Fruit fly (Drosophila melanogaster): ENCODE data around the gene mdy.

mdy gene

DNA sequence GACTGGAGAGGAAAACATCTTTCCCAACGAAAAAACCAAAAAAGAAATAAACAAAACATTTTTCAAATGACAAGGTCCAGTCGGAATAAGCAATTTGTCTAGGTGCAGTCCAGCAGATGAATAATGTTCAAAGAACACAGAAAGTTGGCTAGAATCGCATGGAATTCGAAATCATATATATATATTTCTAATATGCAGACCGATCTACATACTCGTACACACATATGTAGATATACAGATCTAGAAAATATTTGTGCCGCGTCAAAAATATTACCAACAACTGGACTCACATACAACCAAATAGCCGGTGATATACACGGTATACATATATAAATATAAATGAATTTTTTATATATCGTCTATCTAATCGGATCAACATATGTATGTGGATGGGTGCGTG is 23.2 kb downstream of the mdy start:
- TF ChIP-seq usp (GFP tag; optimal IDR thresholded peaks at IDR 0.05) (no peak), GATAd (GFP tag; optimal IDR thresholded peaks at IDR 0.05) (no peak), dmrt93B (GFP tag; optimal IDR thresholded peaks at IDR 0.05) (no peak), h (GFP tag; optimal IDR thresholded peaks at IDR 0.05) (no peak), br (GFP tag; optimal IDR thresholded peaks at IDR 0.05) (no peak), Mio (GFP tag; optimal IDR thresholded peaks at IDR 0.05) (no peak), Rel (GFP tag; optimal IDR thresholded peaks at IDR 0.05) (no peak), Rel (tag; optimal IDR thresholded peaks at IDR 0.05) (no peak), brk (GFP tag; optimal IDR thresholded peaks at IDR 0.05) (no peak), fru (GFP tag; optimal IDR thresholded peaks at IDR 0.05) (no peak), lola (GFP tag; optimal IDR thresholded peaks at IDR 0.05) (no peak), CG32264 (GFP tag; optimal IDR thresholded peaks at IDR 0.05) (no peak), Hr78 (GFP tag; optimal IDR thresholded peaks at IDR 0.05) (no peak), ey (GFP tag; optimal IDR thresholded peaks at IDR 0.05) (no peak), psq (GFP tag; optimal IDR thresholded peaks at IDR 0.05) (no peak), Hr83 (GFP tag; optimal IDR thresholded peaks at IDR 0.05; ENCODE audit: poor library complexity, severe bottlenecking) (no peak), Sp1 (GFP tag; optimal IDR thresholded peaks at IDR 0.05) (no peak), Dfd (GFP tag; optimal IDR thresholded peaks at IDR 0.05) (no peak), OdsH (GFP tag; optimal IDR thresholded peaks at IDR 0.05) (no peak)

DNA sequence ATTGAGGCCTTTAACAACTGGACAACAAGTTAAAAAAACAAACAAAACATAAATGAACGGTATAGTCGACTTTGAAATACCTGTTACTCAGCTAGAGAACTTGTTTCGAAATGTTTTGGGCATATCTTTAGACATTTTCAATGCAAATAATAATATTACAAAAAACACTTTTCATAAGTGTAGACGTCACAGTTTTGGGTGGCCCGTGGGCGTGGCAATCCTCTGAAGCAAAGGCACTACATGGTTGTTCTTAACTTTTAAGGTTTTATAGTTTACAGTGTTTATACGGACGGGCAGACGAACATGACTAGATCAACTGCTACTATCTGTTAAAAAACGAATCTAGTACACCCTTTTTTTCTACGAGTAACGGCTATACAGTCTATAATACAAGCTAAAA is 26.0 kb downstream of the mdy start:
- TF ChIP-seq sv (GFP tag; optimal IDR thresholded peaks at IDR 0.05) (no peak), Hnf4 (GFP tag; optimal IDR thresholded peaks at IDR 0.05) (no peak), brk (GFP tag; optimal IDR thresholded peaks at IDR 0.05) (no peak), woc (GFP tag; optimal IDR thresholded peaks at IDR 0.05) (peak; percentile 47), Jra (GFP tag; optimal IDR thresholded peaks at IDR 0.05) (no peak), fru (GFP tag; optimal IDR thresholded peaks at IDR 0.05) (peak; percentile 27), Vsx2 (GFP tag; optimal IDR thresholded peaks at IDR 0.05; ENCODE audit: partially characterized antibody) (no peak), br (GFP tag; optimal IDR thresholded peaks at IDR 0.05) (no peak), dsf (GFP tag; optimal IDR thresholded peaks at IDR 0.05; ENCODE audit: borderline replicate concordance) (no peak), foxo (GFP tag; optimal IDR thresholded peaks at IDR 0.05) (no peak), sage (GFP tag; optimal IDR thresholded peaks at IDR 0.05) (no peak), Hr83 (GFP tag; optimal IDR thresholded peaks at IDR 0.05; ENCODE audit: poor library complexity, severe bottlenecking) (no peak), OdsH (GFP tag; optimal IDR thresholded peaks at IDR 0.05) (peak; percentile 45), Rel (GFP tag; optimal IDR thresholded peaks at IDR 0.05) (no peak), Rel (tag; optimal IDR thresholded peaks at IDR 0.05) (no peak)

DNA sequence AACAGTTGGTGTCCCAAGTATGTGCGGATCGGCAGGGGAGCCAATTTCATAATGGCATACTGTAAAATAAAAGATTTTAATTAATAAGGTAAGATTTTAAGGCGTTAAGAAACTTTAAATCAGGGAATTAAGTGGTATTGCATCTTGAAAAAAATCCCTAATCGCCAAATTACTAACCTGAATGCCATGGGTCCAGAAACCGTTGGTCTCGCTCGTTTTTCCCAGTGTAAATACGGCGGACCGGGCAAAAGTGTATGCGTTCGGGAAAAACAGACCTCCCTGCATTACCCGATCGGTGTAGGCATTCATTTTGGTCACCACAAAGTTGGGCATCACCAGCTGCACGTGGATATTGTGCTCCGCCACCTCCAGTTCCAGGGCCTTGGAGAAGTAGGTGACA is 26.9 kb downstream of the mdy start:
- no peak for TF ChIP-seq pan (optimal IDR thresholded peaks at IDR 0.05)
- no peak for TF ChIP-seq Vsx2 (GFP tag; optimal IDR thresholded peaks at IDR 0.05; ENCODE audit: partially characterized antibody)
- TF ChIP-seq Hr78 (GFP tag; optimal IDR thresholded peaks at IDR 0.05): no peak
- TF ChIP-seq fru (GFP tag; optimal IDR thresholded peaks at IDR 0.05): peak; percentile 20
- peak; percentile 13 for TF ChIP-seq h (GFP tag; optimal IDR thresholded peaks at IDR 0.05)
- TF ChIP-seq foxo (GFP tag; optimal IDR thresholded peaks at IDR 0.05): peak in 1 of 2 experiments; percentile 6
- TF ChIP-seq Rel (GFP tag; optimal IDR thresholded peaks at IDR 0.05): no peak
- TF ChIP-seq Rel (tag; optimal IDR thresholded peaks at IDR 0.05): no peak
- no peak for TF ChIP-seq sage (GFP tag; optimal IDR thresholded peaks at IDR 0.05)
- TF ChIP-seq tai (GFP tag; optimal IDR thresholded peaks at IDR 0.05): no peak
- no peak for TF ChIP-seq dsf (GFP tag; optimal IDR thresholded peaks at IDR 0.05; ENCODE audit: borderline replicate concordance)
- TF ChIP-seq Sp1 (GFP tag; optimal IDR thresholded peaks at IDR 0.05): no peak

DNA sequence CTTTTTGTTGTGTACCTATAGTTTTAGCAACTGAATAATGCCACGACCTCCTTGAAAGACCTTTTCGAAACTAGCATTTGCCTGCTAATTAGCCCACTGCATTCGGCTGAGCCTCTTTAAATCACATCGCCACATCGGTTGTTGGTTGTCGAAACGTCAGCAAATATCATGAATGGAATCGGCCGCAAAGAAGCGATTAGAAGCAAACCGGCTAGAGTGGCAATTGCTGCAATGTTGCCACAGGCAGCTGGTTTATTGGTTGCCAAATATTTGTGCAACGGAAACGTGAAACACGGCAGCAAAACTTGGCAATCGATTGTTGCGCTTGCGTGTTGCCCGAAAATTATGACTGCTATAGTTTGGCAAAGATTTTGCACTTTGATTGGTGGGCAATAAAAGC is 28.7 kb downstream of the mdy start:
- TF ChIP-seq Jra (GFP tag; optimal IDR thresholded peaks at IDR 0.05) (no peak), tai (GFP tag; optimal IDR thresholded peaks at IDR 0.05) (no peak), Hnf4 (GFP tag; optimal IDR thresholded peaks at IDR 0.05) (no peak), psq (GFP tag; optimal IDR thresholded peaks at IDR 0.05) (no peak)

DNA sequence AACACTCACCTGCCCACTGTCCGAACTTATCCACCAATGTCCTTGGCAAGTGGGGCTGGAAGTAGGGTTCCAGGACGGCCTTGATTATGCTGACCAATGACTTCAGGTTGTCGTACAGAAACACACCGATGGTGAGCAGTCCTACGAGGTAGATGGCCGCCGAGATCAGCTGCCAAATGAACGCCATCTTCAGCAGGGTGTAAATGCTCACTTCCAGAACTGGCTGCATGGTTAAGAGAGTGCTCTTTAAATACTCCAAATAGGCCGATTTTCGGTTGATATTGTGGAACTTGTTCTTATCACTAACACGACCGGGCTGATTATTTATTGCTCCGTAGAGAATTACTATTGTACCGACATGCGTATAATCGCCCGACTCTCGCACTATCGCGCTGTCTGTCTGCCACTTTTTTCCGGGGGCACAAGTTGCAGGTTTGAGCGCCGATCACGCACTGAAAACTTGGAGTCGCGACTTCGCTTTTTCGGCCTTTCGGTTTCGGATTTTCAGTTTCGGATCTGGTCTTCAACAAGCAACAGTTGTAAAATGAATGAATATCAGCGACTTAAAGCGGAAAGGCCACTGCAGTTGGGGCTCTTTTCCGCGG is 30.4 kb downstream of the mdy start:
- TF ChIP-seq rgr (GFP tag; optimal IDR thresholded peaks at IDR 0.05) (no peak), Hr78 (GFP tag; optimal IDR thresholded peaks at IDR 0.05) (no peak), CG32264 (GFP tag; optimal IDR thresholded peaks at IDR 0.05) (no peak), psq (GFP tag; optimal IDR thresholded peaks at IDR 0.05) (no peak), Abd-B (GFP tag; optimal IDR thresholded peaks at IDR 0.05) (no peak), sage (GFP tag; optimal IDR thresholded peaks at IDR 0.05) (no peak), Dfd (GFP tag; optimal IDR thresholded peaks at IDR 0.05) (no peak), Hr83 (GFP tag; optimal IDR thresholded peaks at IDR 0.05; ENCODE audit: poor library complexity, severe bottlenecking) (no peak), dl (GFP tag; optimal IDR thresholded peaks at IDR 0.05; ENCODE audit: insufficient read depth in 1 of 2, partially characterized antibody in 2 of 2) (no peak), jim (GFP tag; optimal IDR thresholded peaks at IDR 0.05) (no peak), CrebA (GFP tag; optimal IDR thresholded peaks at IDR 0.05; ENCODE audit: borderline replicate concordance) (no peak), HLH106 (tag; optimal IDR thresholded peaks at IDR 0.05) (no peak), Hnf4 (GFP tag; optimal IDR thresholded peaks at IDR 0.05) (no peak), br (GFP tag; optimal IDR thresholded peaks at IDR 0.05) (no peak)

All from whole organism, wandering third instar larva.